Fruit fly (Drosophila melanogaster) whole organism, embryonic: ENCODE data around the gene CG14971.
A peak's percentile ranks its signal among the peaks of the same experiment; 100 is the strongest.

ENCODE experiments used
- Atf3 ChIP-seq: fragments of 200-800 bp; sonication (Bioruptor generic); optimal IDR thresholded peaks from 3 replicates; lab custom pipeline; 2016; ENCODE audit warnings: missing biosample characterization, missing genetic modification characterization
- CG10462 ChIP-seq: fragments of 200-800 bp; sonication (Bioruptor generic); optimal IDR thresholded peaks from 2 replicates; lab custom pipeline; 2016; ENCODE audit warnings: missing biosample characterization, missing genetic modification characterization
- CG11247 ChIP-seq: fragments of 200-800 bp; sonication (Bioruptor generic); IDR thresholded peaks from 2 replicates; pipeline ENCODE4 v1.3.6; 2022; ENCODE audit warnings: missing biosample characterization, missing genetic modification characterization
- CG11398 ChIP-seq: fragments of 200-800 bp; sonication (Bioruptor generic); optimal IDR thresholded peaks from 2 replicates; lab custom pipeline; 2016; ENCODE audit warnings: missing biosample characterization, missing genetic modification characterization
- CG13894 ChIP-seq: fragments of 200-800 bp; sonication (Bioruptor generic); optimal IDR thresholded peaks from 3 replicates; lab custom pipeline; 2018; ENCODE audit warnings: missing biosample characterization, mild to moderate bottlenecking, missing genetic modification characterization, moderate library complexity
- CG17359 ChIP-seq: fragments of 200-800 bp; sonication (Bioruptor generic); optimal IDR thresholded peaks from 3 replicates; lab custom pipeline; 2018; ENCODE audit warnings: missing biosample characterization, mild to moderate bottlenecking, missing genetic modification characterization, moderate library complexity
- CG17385 ChIP-seq: fragments of 200-800 bp; sonication (Bioruptor generic); optimal IDR thresholded peaks from 3 replicates; lab custom pipeline; 2018; ENCODE audit warnings: missing biosample characterization, mild to moderate bottlenecking, missing genetic modification characterization
- CG2116 ChIP-seq: fragments of 200-800 bp; sonication (Bioruptor generic); optimal IDR thresholded peaks from 3 replicates; lab custom pipeline; 2018; ENCODE audit warnings: missing biosample characterization, mild to moderate bottlenecking, missing genetic modification characterization
- CG2202 ChIP-seq: fragments of 200-800 bp; sonication (Bioruptor generic); optimal IDR thresholded peaks from 2 replicates; lab custom pipeline; 2018; ENCODE audit warnings: missing biosample characterization, mild to moderate bottlenecking, missing genetic modification characterization
- CG32532 ChIP-seq: fragments of 200-800 bp; sonication (Bioruptor generic); IDR thresholded peaks from 2 replicates; pipeline ENCODE4 v1.3.6; 2022; ENCODE audit warnings: missing biosample characterization, missing genetic modification characterization
- CG3407 ChIP-seq: fragments of 200-800 bp; sonication (Bioruptor generic); optimal IDR thresholded peaks from 2 replicates; lab custom pipeline; 2018; ENCODE audit warnings: missing biosample characterization, mild to moderate bottlenecking, missing genetic modification characterization
- CG3995 ChIP-seq: fragments of 200-800 bp; sonication (Bioruptor generic); optimal IDR thresholded peaks from 3 replicates; lab custom pipeline; 2016; ENCODE audit warnings: missing biosample characterization, missing genetic modification characterization
- CG7372 ChIP-seq: fragments of 200-800 bp; sonication (Bioruptor generic); IDR thresholded peaks from 2 replicates; pipeline ENCODE4 v1.3.6; 2022; ENCODE audit warnings: missing biosample characterization, missing genetic modification characterization
- CG8290 ChIP-seq, 3 experiments: fragments of 200-800 bp; sonication (Bioruptor generic); optimal IDR thresholded peaks; 2 replicates each; lab custom pipeline; 2016 to 2019; ENCODE audit warnings: missing biosample characterization in 3 of 3, missing genetic modification characterization in 3 of 3, mild to moderate bottlenecking in 2 of 3, moderate library complexity in 1 of 3
- CG8388 ChIP-seq: fragments of 200-800 bp; sonication (Bioruptor generic); optimal IDR thresholded peaks from 2 replicates; lab custom pipeline; 2019; ENCODE audit warnings: missing biosample characterization, mild to moderate bottlenecking, missing genetic modification characterization, moderate library complexity
- CG9609 ChIP-seq: fragments of 200-800 bp; sonication (Bioruptor generic); optimal IDR thresholded peaks from 3 replicates; lab custom pipeline; 2016; ENCODE audit warnings: missing biosample characterization, missing genetic modification characterization
- Deaf1 ChIP-seq: fragments of 200-800 bp; optimal IDR thresholded peaks from 3 replicates; lab custom pipeline; 2019; ENCODE audit warnings: missing biosample characterization, mild to moderate bottlenecking, missing genetic modification characterization, moderate library complexity
- Dek ChIP-seq: fragments of 200-800 bp; sonication (Bioruptor generic); optimal IDR thresholded peaks from 3 replicates; lab custom pipeline; 2019; ENCODE audit warnings: missing biosample characterization, mild to moderate bottlenecking, missing genetic modification characterization, moderate library complexity
- Dll ChIP-seq: fragments of 200-800 bp; sonication (Bioruptor generic); IDR thresholded peaks from 4 replicates; pipeline ENCODE4 v1.3.6; 2022; ENCODE audit warnings: missing biosample characterization, missing genetic modification characterization; ENCODE audit not compliant: partially characterized antibody
- E2f2 ChIP-seq: fragments of 200-800 bp; sonication (Bioruptor generic); IDR thresholded peaks from 2 replicates; pipeline ENCODE4 v1.3.6; 2022; ENCODE audit warnings: missing biosample characterization, missing genetic modification characterization
- Fer3 ChIP-seq: fragments of 200-800 bp; sonication (Bioruptor generic); optimal IDR thresholded peaks from 2 replicates; lab custom pipeline; 2018; ENCODE audit warnings: missing biosample characterization, mild to moderate bottlenecking, missing genetic modification characterization, moderate library complexity
- HLH3B ChIP-seq: fragments of 200-800 bp; sonication (Bioruptor generic); IDR thresholded peaks from 2 replicates; pipeline ENCODE4 v1.3.6; 2022; ENCODE audit warnings: missing biosample characterization, missing genetic modification characterization
- Lhr ChIP-seq: fragments of 200-800 bp; sonication (Bioruptor generic); optimal IDR thresholded peaks from 3 replicates; lab custom pipeline; 2017; ENCODE audit warnings: mild to moderate bottlenecking, missing biosample characterization, missing genetic modification reagents, missing genetic modification characterization
- Myb ChIP-seq: fragments of 200-800 bp; sonication (Bioruptor generic); optimal IDR thresholded peaks from 2 replicates; lab custom pipeline; 2016; ENCODE audit warnings: missing biosample characterization, missing genetic modification characterization
- NFAT ChIP-seq: fragments of 200-800 bp; sonication (Bioruptor generic); IDR thresholded peaks from 2 replicates; pipeline ENCODE4 v1.3.6; 2022; ENCODE audit warnings: missing biosample characterization, missing genetic modification characterization
- NK7.1 ChIP-seq: fragments of 200-800 bp; sonication (Bioruptor generic); optimal IDR thresholded peaks from 3 replicates; lab custom pipeline; 2016; ENCODE audit warnings: missing biosample characterization, missing genetic modification characterization
- Nf-YA ChIP-seq: fragments of 200-800 bp; sonication (Bioruptor generic); IDR thresholded peaks from 2 replicates; pipeline ENCODE4 v1.3.6; 2022; ENCODE audit warnings: missing biosample characterization, missing genetic modification characterization
- Nf-YC ChIP-seq: fragments of 200-800 bp; optimal IDR thresholded peaks from 3 replicates; lab custom pipeline; 2019; ENCODE audit warnings: missing biosample characterization, mild to moderate bottlenecking, missing genetic modification characterization, moderate library complexity
- Rfx ChIP-seq: fragments of 200-800 bp; sonication (Bioruptor generic); IDR thresholded peaks from 2 replicates; pipeline ENCODE4 v1.3.6; 2022; ENCODE audit warnings: missing biosample characterization, missing genetic modification characterization
- Taf1 ChIP-seq: fragments of 200-800 bp; sonication (Bioruptor generic); IDR thresholded peaks from 2 replicates; pipeline ENCODE4 v1.3.6; 2022; ENCODE audit warnings: missing biosample characterization, missing genetic modification characterization
- Usf ChIP-seq: fragments of 200-800 bp; sonication (Bioruptor generic); optimal IDR thresholded peaks from 2 replicates; lab custom pipeline; 2017; ENCODE audit warnings: missing genotype, missing biosample characterization, missing genetic modification characterization
- az2 ChIP-seq: fragments of 200-800 bp; sonication (Bioruptor generic); optimal IDR thresholded peaks from 3 replicates; lab custom pipeline; 2016; ENCODE audit warnings: missing biosample characterization, missing genetic modification characterization
- bsh ChIP-seq, 2 experiments: fragments of 200-800 bp; sonication (Bioruptor generic); optimal IDR thresholded peaks; 2 replicates each; lab custom pipeline; 2017 to 2018; ENCODE audit warnings: mild to moderate bottlenecking in 2 of 2, missing biosample characterization in 2 of 2, missing genetic modification characterization in 2 of 2, moderate library complexity in 1 of 2
- chif ChIP-seq, 2 experiments: fragments of 200-800 bp; sonication (Bioruptor generic); optimal IDR thresholded peaks; 3 replicates each; lab custom pipeline; 2016; ENCODE audit warnings: missing biosample characterization in 2 of 2, missing genetic modification characterization in 2 of 2
- ci ChIP-seq: fragments of 200-800 bp; sonication (Bioruptor generic); IDR thresholded peaks from 3 replicates; pipeline ENCODE4 v1.3.6; 2022; ENCODE audit warnings: missing biosample characterization, missing genetic modification characterization
- crol ChIP-seq: fragments of 200-800 bp; sonication (Bioruptor generic); IDR thresholded peaks from 2 replicates; pipeline ENCODE4 v1.3.6; 2022; ENCODE audit warnings: missing biosample characterization, missing genetic modification characterization
- dmrt11E ChIP-seq: fragments of 200-800 bp; sonication (Bioruptor generic); optimal IDR thresholded peaks from 3 replicates; lab custom pipeline; 2018; ENCODE audit warnings: missing biosample characterization, mild to moderate bottlenecking, missing genetic modification characterization, moderate library complexity
- esg ChIP-seq: fragments of 200-800 bp; sonication (Bioruptor generic); conservative IDR thresholded peaks from 2 replicates; pipeline ENCODE4 v1.3.6; 2022; ENCODE audit warnings: missing biosample characterization, missing genetic modification characterization
- fru ChIP-seq: fragments of >200 bp; optimal IDR thresholded peaks from 2 replicates; lab custom pipeline; 2017
- hbn ChIP-seq: fragments of 200-800 bp; sonication (Bioruptor generic); IDR thresholded peaks from 2 replicates; pipeline ENCODE4 v1.3.6; 2022; ENCODE audit warnings: missing biosample characterization, missing genetic modification characterization; ENCODE audit not compliant: partially characterized antibody
- insv ChIP-seq, 2 experiments: fragments of 200-800 bp; sonication (Bioruptor generic); optimal IDR thresholded peaks; 3 replicates each; lab custom pipeline; 2016 to 2018; ENCODE audit warnings: missing biosample characterization in 2 of 2, missing genetic modification characterization in 2 of 2
- lmd ChIP-seq: fragments of 200-800 bp; sonication (Bioruptor generic); IDR thresholded peaks from 2 replicates; pipeline ENCODE4 v1.3.6; 2022; ENCODE audit warnings: missing biosample characterization, missing genetic modification characterization
- nom ChIP-seq: fragments of 200-800 bp; sonication (Bioruptor generic); optimal IDR thresholded peaks from 2 replicates; lab custom pipeline; 2017; ENCODE audit warnings: missing biosample characterization, missing genetic modification characterization, mild to moderate bottlenecking, moderate library complexity, missing genetic modification reagents
- org-1 ChIP-seq: fragments of 200-800 bp; sonication (Bioruptor generic); optimal IDR thresholded peaks from 2 replicates; lab custom pipeline; 2017; ENCODE audit warnings: missing biosample characterization, missing genetic modification characterization
- sens-2 ChIP-seq: fragments of 200-800 bp; sonication (Bioruptor generic); IDR thresholded peaks from 2 replicates; pipeline ENCODE4 v1.3.6; 2022; ENCODE audit warnings: missing biosample characterization, missing genetic modification characterization
- slbo ChIP-seq: fragments of 200-800 bp; sonication (Bioruptor generic); IDR thresholded peaks from 2 replicates; pipeline ENCODE4 v1.3.6; 2022; ENCODE audit warnings: missing biosample characterization, missing genetic modification characterization
- tgo ChIP-seq: fragments of 200-800 bp; sonication (Bioruptor generic); IDR thresholded peaks from 3 replicates; pipeline ENCODE4 v1.3.6; 2022; ENCODE audit warnings: missing biosample characterization, missing genetic modification characterization
- trh ChIP-seq: fragments of 200-800 bp; sonication (Bioruptor generic); optimal IDR thresholded peaks from 2 replicates; lab custom pipeline; 2016; ENCODE audit warnings: missing biosample characterization, missing genetic modification characterization
- wor ChIP-seq: fragments of 200-800 bp; sonication (Bioruptor generic); IDR thresholded peaks from 2 replicates; pipeline ENCODE4 v1.3.6; 2022; ENCODE audit warnings: missing biosample characterization, missing genetic modification characterization
- zfh2 ChIP-seq: fragments of 200-800 bp; sonication (Bioruptor generic); optimal IDR thresholded peaks from 2 replicates; lab custom pipeline; 2016; ENCODE audit warnings: missing biosample characterization, missing genetic modification characterization

CG14971 gene

DNA sequence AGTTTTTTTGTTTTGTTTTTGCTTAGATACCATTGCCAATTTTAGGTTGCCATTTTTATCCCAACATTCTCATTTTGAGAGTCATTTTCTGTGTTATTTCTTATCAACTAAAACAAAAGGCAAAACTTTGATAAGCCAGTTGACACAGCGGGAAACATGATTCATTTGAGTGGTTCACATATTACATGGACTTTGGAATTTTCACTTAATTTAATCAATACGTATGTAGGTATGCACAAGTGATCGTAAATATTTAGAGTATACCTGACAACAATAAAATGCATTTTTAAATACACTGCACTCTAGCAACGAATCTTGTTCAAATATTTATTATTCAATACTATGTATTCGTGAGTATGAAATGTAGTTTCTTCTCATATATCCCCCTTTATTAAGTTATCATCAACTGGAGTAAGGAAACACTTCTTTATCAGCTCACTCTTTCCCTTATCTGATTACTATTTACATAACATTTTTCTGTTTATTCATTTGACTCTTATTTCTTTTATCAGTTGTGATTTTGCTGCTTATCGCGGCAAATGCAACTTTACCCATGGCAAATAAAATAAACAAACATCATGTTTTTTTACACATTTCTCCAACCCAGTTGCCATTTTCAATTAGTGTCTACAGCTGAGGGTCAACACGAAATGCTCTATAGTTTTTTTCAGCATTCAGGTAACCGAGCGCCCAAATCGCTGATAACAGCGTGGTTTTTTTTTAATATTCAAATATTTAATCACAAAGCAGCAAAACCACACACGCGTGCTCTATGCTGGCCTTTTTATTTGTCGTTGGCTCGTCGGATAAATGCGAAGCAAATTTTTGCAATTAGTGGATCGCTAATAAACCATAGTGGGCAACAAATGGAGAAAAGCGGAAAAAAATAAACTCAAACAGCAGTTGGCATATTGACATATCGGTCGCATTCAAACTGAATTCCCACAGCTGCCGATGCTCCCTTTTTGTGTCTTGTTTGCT, 47.7 kb upstream of the CG14971 start (continued):
- TF ChIP-seq lmd (GFP tag; lab: Robert Waterston, UW): no peak
- peak; percentile 8 for TF ChIP-seq CG2202
- peak; percentile 40 for TF ChIP-seq CG17385 (GFP tag; lab: Kevin White, UChicago)
- no peak for TF ChIP-seq esg (GFP tag; lab: Robert Waterston, UW)
- no peak for TF ChIP-seq HLH3B (GFP tag; lab: Robert Waterston, UW)
- no peak for TF ChIP-seq zfh2
- peak; percentile 41 for TF ChIP-seq dmrt11E
- TF ChIP-seq CG7372 (GFP tag; lab: Robert Waterston, UW): no peak
- TF ChIP-seq fru (lab: Kevin White, UChicago): no peak
- no peak for TF ChIP-seq Nf-YA (GFP tag; lab: Robert Waterston, UW)
- TF ChIP-seq Rfx (GFP tag; lab: Robert Waterston, UW): peak; percentile 16; the same call in 1 of the 2 replicates
- no peak for TF ChIP-seq Usf (GFP tag; lab: Kevin White, UChicago)
- TF ChIP-seq crol (GFP tag; lab: Robert Waterston, UW): no peak
- TF ChIP-seq E2f2: no peak
- no peak for TF ChIP-seq Nf-YC (tag; lab: Kevin White, UChicago)
- no peak for TF ChIP-seq NFAT (GFP tag; lab: Robert Waterston, UW)
- no peak for TF ChIP-seq Deaf1 (tag; lab: Kevin White, UChicago)
- no peak for TF ChIP-seq slbo (GFP tag; lab: Robert Waterston, UW)
- peak; percentile 49; the same call in 1 of the 3 replicates for TF ChIP-seq ci (GFP tag; lab: Robert Waterston, UW)
- no peak for TF ChIP-seq Fer3 (tag; lab: Kevin White, UChicago)
- no peak for TF ChIP-seq Atf3 (GFP tag; lab: Kevin White, UChicago)
- TF ChIP-seq CG11247 (GFP tag; lab: Robert Waterston, UW): no peak
- TF ChIP-seq Dek: peak; percentile 1
- no peak for TF ChIP-seq tgo
- TF ChIP-seq wor (GFP tag; lab: Robert Waterston, UW): no peak
- TF ChIP-seq CG3995 (GFP tag; lab: Kevin White, UChicago): no peak
- no peak for TF ChIP-seq chif (GFP tag; optimal IDR thresholded peaks at IDR 0.05; lab: Kevin White, UChicago)
- TF ChIP-seq NK7.1 (GFP tag; lab: Kevin White, UChicago): no peak
- no peak for TF ChIP-seq az2 (GFP tag; lab: Kevin White, UChicago)
- TF ChIP-seq CG32532 (GFP tag; lab: Robert Waterston, UW): no peak
- TF ChIP-seq CG11398 (GFP tag; lab: Kevin White, UChicago): no peak
- no peak for TF ChIP-seq Dll
- no peak for TF ChIP-seq CG8290 (GFP tag; optimal IDR thresholded peaks at IDR 0.05; lab: Kevin White, UChicago)
- no peak for TF ChIP-seq CG8290 (tag; optimal IDR thresholded peaks at IDR 0.05; lab: Kevin White, UChicago)
- TF ChIP-seq org-1 (GFP tag; lab: Kevin White, UChicago): peak; percentile 26
- no peak for TF ChIP-seq insv (GFP tag; optimal IDR thresholded peaks at IDR 0.05; lab: Kevin White, UChicago)
- TF ChIP-seq Myb (GFP tag; lab: Kevin White, UChicago): no peak
- TF ChIP-seq CG2116 (GFP tag; lab: Kevin White, UChicago): no peak
- TF ChIP-seq sens-2 (GFP tag; lab: Robert Waterston, UW): no peak
- no peak for TF ChIP-seq bsh (GFP tag; optimal IDR thresholded peaks at IDR 0.05; lab: Kevin White, UChicago)
- TF ChIP-seq hbn (GFP tag; lab: Robert Waterston, UW): no peak
- no peak for TF ChIP-seq CG17359 (tag; lab: Kevin White, UChicago)
- TF ChIP-seq trh (GFP tag; lab: Kevin White, UChicago): no peak
- TF ChIP-seq CG8388 (GFP tag; lab: Kevin White, UChicago): no peak
- TF ChIP-seq CG13894 (tag; lab: Kevin White, UChicago): no peak
- no peak for TF ChIP-seq Taf1 (GFP tag; lab: Robert Waterston, UW)
- no peak for TF ChIP-seq Lhr (GFP tag; lab: Kevin White, UChicago)
- no peak for TF ChIP-seq CG10462
- no peak for TF ChIP-seq CG3407 (GFP tag; lab: Kevin White, UChicago)
- no peak for TF ChIP-seq CG9609 (GFP tag; lab: Kevin White, UChicago)
- TF ChIP-seq nom (GFP tag; lab: Kevin White, UChicago): peak; percentile 53
